Fruit fly (Drosophila melanogaster): Measurements from ENCODE around the gene CG12885.
A peak's percentile ranks its signal among the peaks of the same experiment; 100 is the strongest.

The CG12885 gene

dm6 chr3R:27556972-27557371 lies 36.3 kb downstream of the CG12885 start (continued):
- TF ChIP-seq CG31224 (GFP tag; IDR thresholded peaks at IDR 0.05) = peak; percentile 25; the same call in 1 of the 2 replicates
- no peak for TF ChIP-seq Opbp (GFP tag; IDR thresholded peaks at IDR 0.05; ENCODE audit: partially characterized antibody)
- peak; percentile 46 for TF ChIP-seq Meics (GFP tag; optimal IDR thresholded peaks at IDR 0.05)
- peak; percentile 11 for TF ChIP-seq Oli (tag; optimal IDR thresholded peaks at IDR 0.05)
- TF ChIP-seq CG7928 (GFP tag; optimal IDR thresholded peaks at IDR 0.05) = peak; percentile 14
- TF ChIP-seq CG4730 (GFP tag; IDR thresholded peaks at IDR 0.05) = 0 out of 2 replicates have a peak, but pooled peaks have one; percentile 11
- TF ChIP-seq CG18599 (GFP tag; optimal IDR thresholded peaks at IDR 0.05) = peak; percentile 62
- TF ChIP-seq Taf1 (GFP tag; IDR thresholded peaks at IDR 0.05) = peak; percentile 21; the same call in 1 of the 2 replicates
- TF ChIP-seq PHDP (tag; optimal IDR thresholded peaks at IDR 0.05) = peak; percentile 22
- TF ChIP-seq maf-S (GFP tag; optimal IDR thresholded peaks at IDR 0.05) = no peak
- TF ChIP-seq ttk (GFP tag; IDR thresholded peaks at IDR 0.05) = no peak
- no peak for TF ChIP-seq Eip74EF (GFP tag; optimal IDR thresholded peaks at IDR 0.05)
- TF ChIP-seq lmd (GFP tag; IDR thresholded peaks at IDR 0.05) = peak; percentile 63; the same call in 1 of the 2 replicates
- peak; percentile 40 for TF ChIP-seq bab2 (GFP tag; optimal IDR thresholded peaks at IDR 0.05)
- TF ChIP-seq Xrp1 (GFP tag; IDR thresholded peaks at IDR 0.05) = 0 out of 2 replicates have a peak, but pooled peaks have one; percentile 18
- no peak for TF ChIP-seq CG34422 (GFP tag; IDR thresholded peaks at IDR 0.05)
- TF ChIP-seq CG7271 (tag; optimal IDR thresholded peaks at IDR 0.05) = no peak
- TF ChIP-seq CG10959 (GFP tag; IDR thresholded peaks at IDR 0.05) = no peak
- 0 out of 3 replicates have a peak, but pooled peaks have one; percentile 65 for TF ChIP-seq Dbx (GFP tag; IDR thresholded peaks at IDR 0.05)
- 0 out of 2 replicates have a peak, but pooled peaks have one; percentile 10 for TF ChIP-seq Adf1 (GFP tag; IDR thresholded peaks at IDR 0.05)
- peak; percentile 63 for TF ChIP-seq Ptx1 (GFP tag; IDR thresholded peaks at IDR 0.05)
- TF ChIP-seq dan (GFP tag; IDR thresholded peaks at IDR 0.05) = no peak
- peak; percentile 17 for TF ChIP-seq CG10147 (GFP tag; optimal IDR thresholded peaks at IDR 0.05)
- peak; percentile 35 to 57 for TF ChIP-seq Pdp1 (GFP tag; optimal IDR thresholded peaks at IDR 0.05)
- peak; percentile 20 for TF ChIP-seq CG9609 (GFP tag; optimal IDR thresholded peaks at IDR 0.05)
- 0 out of 3 replicates have a peak, but pooled peaks have one; percentile 17 for TF ChIP-seq H15 (GFP tag; IDR thresholded peaks at IDR 0.05)
- TF ChIP-seq Poxn (GFP tag; IDR thresholded peaks at IDR 0.05) = 0 out of 2 replicates have a peak, but pooled peaks have one; percentile 45
- no peak for TF ChIP-seq prd (optimal IDR thresholded peaks at IDR 0.05)
- TF ChIP-seq prd (GFP tag; IDR thresholded peaks at IDR 0.05) = peak; percentile 43; the same call in 2 of the 3 replicates
- TF ChIP-seq CG10366 (GFP tag; IDR thresholded peaks at IDR 0.05) = peak; percentile 54

- peak; percentile 25; the same call in 1 of the 2 replicates for TF ChIP-seq Atf6 (GFP tag; IDR thresholded peaks at IDR 0.05)
- TF ChIP-seq CG8388 (GFP tag; optimal IDR thresholded peaks at IDR 0.05) = peak; percentile 14
- 0 out of 3 replicates have a peak, but pooled peaks have one; percentile 19 for TF ChIP-seq CG17361 (GFP tag; IDR thresholded peaks at IDR 0.05)
- 0 out of 2 replicates have a peak, but pooled peaks have one; percentile 32 for TF ChIP-seq bbx (GFP tag; IDR thresholded peaks at IDR 0.05; ENCODE audit: partially characterized antibody)
- peak; percentile 88 for TF ChIP-seq CG11696 (GFP tag; IDR thresholded peaks at IDR 0.05)
- TF ChIP-seq CG8290 (GFP tag; optimal IDR thresholded peaks at IDR 0.05) = no peak
- peak in 1 of 2 experiments; percentile 5 for TF ChIP-seq CG8290 (tag; optimal IDR thresholded peaks at IDR 0.05)
- peak; percentile 16 for TF ChIP-seq CG9727 (GFP tag; optimal IDR thresholded peaks at IDR 0.05)
- 0 out of 2 replicates have a peak, but pooled peaks have one; percentile 13 for TF ChIP-seq CG32532 (GFP tag; IDR thresholded peaks at IDR 0.05)
- 0 out of 2 replicates have a peak, but pooled peaks have one; percentile 5 for TF ChIP-seq sim (GFP tag; IDR thresholded peaks at IDR 0.05)
- no peak for TF ChIP-seq Jarid2 (GFP tag; optimal IDR thresholded peaks at IDR 0.05)
- TF ChIP-seq ATbp (GFP tag; optimal IDR thresholded peaks at IDR 0.05) = peak; percentile 4
- TF ChIP-seq slbo (GFP tag; IDR thresholded peaks at IDR 0.05) = peak; percentile 14; the same call in 1 of the 2 replicates
- TF ChIP-seq ftz-f1 (GFP tag; optimal IDR thresholded peaks at IDR 0.05) = no peak
- peak; percentile 74 for TF ChIP-seq sens (GFP tag)
- TF ChIP-seq CG18262 (tag; optimal IDR thresholded peaks at IDR 0.05) = peak; percentile 38
- 0 out of 2 replicates have a peak, but pooled peaks have one; percentile 15 for TF ChIP-seq crol (GFP tag; IDR thresholded peaks at IDR 0.05)
- 0 out of 2 replicates have a peak, but pooled peaks have one; percentile 6 for TF ChIP-seq chm (GFP tag; IDR thresholded peaks at IDR 0.05)
- peak; percentile 32 for TF ChIP-seq grau (tag; optimal IDR thresholded peaks at IDR 0.05)
- TF ChIP-seq phol (tag; optimal IDR thresholded peaks at IDR 0.05) = peak; percentile 44
Observed at dm6 chr3R:27557970-27558659, 37.4 kb downstream of the CG12885 start.
